Worm (Caenorhabditis elegans): ENCODE results near the gene F40F8.11.

Gene F40F8.11

DNA sequence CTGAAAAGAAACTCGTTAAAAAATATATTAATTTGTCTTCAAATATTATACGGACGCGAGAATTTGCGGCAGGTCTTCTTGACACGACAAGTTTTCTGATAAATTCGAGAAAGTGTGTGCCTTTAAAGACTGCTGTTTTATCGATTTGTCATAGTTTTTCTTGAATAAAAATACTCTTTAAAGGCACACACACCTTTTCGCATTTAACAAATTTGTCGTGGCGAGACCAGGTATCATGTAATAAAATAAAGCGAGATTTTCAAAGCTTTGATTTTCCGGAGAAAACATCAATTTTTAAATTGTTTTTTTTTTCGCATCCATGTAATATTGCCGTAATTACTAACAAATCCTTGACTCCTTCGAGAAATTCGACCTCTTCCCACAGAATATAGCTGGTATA lies 31.2 kb downstream of the F40F8.11 start:
- TF ChIP-seq ekl-4 (GFP tag; IDR thresholded peaks at IDR 0.05): no peak
- no peak for TF ChIP-seq ceh-79 (tag; optimal IDR thresholded peaks at IDR 0.05)
- no peak for TF ChIP-seq repo-1 (tag; optimal IDR thresholded peaks at IDR 0.05)
- TF ChIP-seq F37B4.10 (GFP tag; IDR thresholded peaks at IDR 0.05): no peak
- no peak for TF ChIP-seq B0336.3 (GFP tag; IDR thresholded peaks at IDR 0.05)
- TF ChIP-seq hmg-1.2 (GFP tag; IDR thresholded peaks at IDR 0.05): no peak
- no peak for TF ChIP-seq ztf-28 (GFP tag; IDR thresholded peaks at IDR 0.05)
- no peak for TF ChIP-seq nhr-179 (tag; optimal IDR thresholded peaks at IDR 0.05)

DNA sequence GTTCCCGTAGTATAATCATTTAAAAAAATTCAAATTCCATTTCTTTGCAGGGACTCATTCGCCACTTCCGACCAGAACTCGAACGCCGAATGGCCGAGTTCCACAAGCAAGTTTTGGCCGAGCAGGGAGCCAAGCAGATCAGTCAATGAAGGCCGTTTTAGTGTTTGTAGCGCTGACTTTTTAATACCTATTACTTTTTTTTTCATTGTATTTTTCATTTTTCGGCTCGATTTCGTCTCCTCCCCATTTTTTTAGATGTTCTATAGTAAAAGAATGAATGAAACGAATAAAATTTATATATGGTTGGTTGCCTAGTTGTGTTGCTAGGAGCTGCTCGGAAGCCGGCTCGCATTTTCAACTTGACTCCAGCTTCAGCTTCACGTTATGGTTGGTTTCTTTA lies 32.5 kb downstream of the F40F8.11 start, which contains the start of gene C09H10.4:
Gene C09H10.4 (plus strand): TSS at position 301 of the 400 bp plus-strand sequence.
- no peak for TF ChIP-seq fkh-3 (tag; optimal IDR thresholded peaks at IDR 0.05)
- no peak for TF ChIP-seq F49E8.2 (tag; optimal IDR thresholded peaks at IDR 0.05; ENCODE audit: insufficient read depth)
- no peak for TF ChIP-seq nhr-120 (GFP tag; IDR thresholded peaks at IDR 0.05)
- no peak for TF ChIP-seq ccch-3 (GFP tag; optimal IDR thresholded peaks at IDR 0.05)
- peak; percentile 54; the same call in 1 of the 2 replicates for TF ChIP-seq Y79H2A.3 (GFP tag; conservative IDR thresholded peaks at IDR 0.05)
- TF ChIP-seq lsl-1 (GFP tag; optimal IDR thresholded peaks at IDR 0.05): no peak

DNA sequence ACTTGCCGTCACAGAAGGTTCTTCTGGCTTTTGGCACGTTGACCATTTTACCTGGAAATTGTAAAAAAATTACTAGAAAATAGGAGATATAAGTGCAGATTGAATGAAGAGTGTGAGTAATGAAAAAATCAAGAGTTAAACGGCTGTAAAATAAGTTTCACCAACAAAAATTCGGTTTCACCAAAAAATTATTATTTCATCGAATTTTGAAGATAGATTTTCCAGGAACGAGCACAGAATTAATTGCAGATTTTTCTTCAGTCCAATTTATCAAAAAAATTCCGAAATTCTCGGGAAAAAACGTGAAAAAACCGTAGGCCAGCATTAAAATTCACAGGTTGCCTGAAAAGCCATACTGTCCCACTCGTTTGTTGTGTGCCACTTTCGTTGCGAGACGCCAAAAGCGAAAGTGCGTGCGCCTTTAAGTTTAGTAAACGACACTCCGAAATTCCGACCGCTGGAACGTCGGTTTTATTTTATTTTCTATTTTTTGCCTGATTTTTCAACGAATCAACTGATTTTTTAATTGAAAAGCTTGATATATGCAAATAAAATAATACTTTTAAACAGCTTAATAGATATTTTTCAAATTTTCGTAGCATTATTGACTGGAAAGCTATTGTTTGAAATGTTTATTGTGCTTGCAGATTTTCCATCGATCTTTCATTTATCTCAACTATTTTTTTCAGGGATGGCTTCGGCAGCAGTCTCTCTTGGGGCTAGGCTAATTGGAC lies 35.1 kb downstream of the F40F8.11 start, which contains the start of the genes rpl-36.A and nuo-1:
Gene rpl-36.A (minus strand): TSS at position 51 of the 734 bp plus-strand sequence.
Gene nuo-1 (plus strand): TSS at position 684 of the 734 bp plus-strand sequence.
- no peak for TF ChIP-seq C06A6.2 (GFP tag; conservative IDR thresholded peaks at IDR 0.05)
- TF ChIP-seq lag-1 (GFP tag; IDR thresholded peaks at IDR 0.05): no peak
- TF ChIP-seq lir-1 (GFP tag; conservative IDR thresholded peaks at IDR 0.05): no peak
- no peak for TF ChIP-seq hsf-1 (GFP tag; IDR thresholded peaks at IDR 0.05)
- TF ChIP-seq mes-4 (tag; optimal IDR thresholded peaks at IDR 0.05): no peak
- TF ChIP-seq ceh-40 (GFP tag; IDR thresholded peaks at IDR 0.05): no peak
- no peak for TF ChIP-seq Y56A3A.18 (GFP tag; IDR thresholded peaks at IDR 0.05)
- TF ChIP-seq Y53F4B.3 (GFP tag; IDR thresholded peaks at IDR 0.05): no peak
- TF ChIP-seq attf-5 (GFP tag; optimal IDR thresholded peaks at IDR 0.05): peak; percentile 89
- no peak for TF ChIP-seq atf-7 (tag; optimal IDR thresholded peaks at IDR 0.05)
- peak; percentile 60 for TF ChIP-seq snpc-3.4 (tag; optimal IDR thresholded peaks at IDR 0.05)
- TF ChIP-seq attf-3 (GFP tag; conservative IDR thresholded peaks at IDR 0.05): peak; percentile 92
- TF ChIP-seq pha-4 (tag; optimal IDR thresholded peaks at IDR 0.05): peak; percentile 64
- TF ChIP-seq aptf-3 (GFP tag; IDR thresholded peaks at IDR 0.05): no peak
- TF ChIP-seq rpc-1 (optimal IDR thresholded peaks at IDR 0.05): no peak
- TF ChIP-seq rpc-1 (tag; optimal IDR thresholded peaks at IDR 0.05): no peak
- TF ChIP-seq hrde-1 (tag; optimal IDR thresholded peaks at IDR 0.05; ENCODE audit: borderline replicate concordance): no peak
- no peak for TF ChIP-seq mel-28 (tag; optimal IDR thresholded peaks at IDR 0.05; ENCODE audit: borderline replicate concordance)
- TF ChIP-seq lin-40 (tag; optimal IDR thresholded peaks at IDR 0.05): peak; percentile 27
- no peak for TF ChIP-seq Y53G8AR.9 (GFP tag; conservative IDR thresholded peaks at IDR 0.05)
- no peak for TF ChIP-seq egrh-3 (GFP tag; IDR thresholded peaks at IDR 0.05)
- TF ChIP-seq zfh-2 (GFP tag; conservative IDR thresholded peaks at IDR 0.05): no peak
- TF ChIP-seq ztf-28 (GFP tag; IDR thresholded peaks at IDR 0.05): no peak
- 0 out of 2 replicates have a peak, but pooled peaks have one; percentile 10 for TF ChIP-seq nfyb-1 (GFP tag; IDR thresholded peaks at IDR 0.05)
- no peak for TF ChIP-seq sptf-2 (GFP tag; optimal IDR thresholded peaks at IDR 0.05)
- peak; percentile 50 for TF ChIP-seq ZK185.1 (tag; optimal IDR thresholded peaks at IDR 0.05; ENCODE audit: poor library complexity, severe bottlenecking)
- TF ChIP-seq hlh-26 (GFP tag; conservative IDR thresholded peaks at IDR 0.05): no peak
- no peak for TF ChIP-seq Y79H2A.3 (GFP tag; conservative IDR thresholded peaks at IDR 0.05)
- no peak for TF ChIP-seq xnd-1 (tag; optimal IDR thresholded peaks at IDR 0.05)
- no peak for TF ChIP-seq dpff-1 (tag; optimal IDR thresholded peaks at IDR 0.05)
- no peak for TF ChIP-seq let-607 (tag; optimal IDR thresholded peaks at IDR 0.05)
- TF ChIP-seq him-1 (tag; optimal IDR thresholded peaks at IDR 0.05): peak; percentile 30
- TF ChIP-seq nhr-179 (tag; optimal IDR thresholded peaks at IDR 0.05): no peak
- TF ChIP-seq nhr-27 (tag; optimal IDR thresholded peaks at IDR 0.05): no peak

All from whole organism, young adult.